Worm (Caenorhabditis elegans): ENCODE data around the gene nhr-253.

nhr-253 gene

ce11 chrV:349054-349453 lies 47.3 kb upstream of the nhr-253 start, which contains the start of gene atg-9 (continued):
- TF ChIP-seq zag-1 (tag; optimal IDR thresholded peaks at IDR 0.05), result no peak
- TF ChIP-seq nhr-237 (tag; optimal IDR thresholded peaks at IDR 0.05), result no peak
- peak; percentile 20 to 73 for TF ChIP-seq lsy-2 (tag; optimal IDR thresholded peaks at IDR 0.05)
- TF ChIP-seq nhr-25 (tag; optimal IDR thresholded peaks at IDR 0.05), result peak; percentile 84

- TF ChIP-seq alr-1 (tag; optimal IDR thresholded peaks at IDR 0.05) (no peak), mdl-1 (tag; optimal IDR thresholded peaks at IDR 0.05) (no peak), peb-1 (tag; optimal IDR thresholded peaks at IDR 0.05) (no peak), sma-3 (GFP tag; optimal IDR thresholded peaks at IDR 0.05) (no peak), nhr-129 (tag; optimal IDR thresholded peaks at IDR 0.05) (no peak), nhr-237 (tag; optimal IDR thresholded peaks at IDR 0.05) (no peak), zag-1 (tag; optimal IDR thresholded peaks at IDR 0.05) (no peak), lin-11 (tag; optimal IDR thresholded peaks at IDR 0.05) (no peak), blmp-1 (tag; optimal IDR thresholded peaks at IDR 0.05; ENCODE audit: insufficient read depth) (no peak), ztf-1 (GFP tag; conservative IDR thresholded peaks at IDR 0.05) (no peak), ztf-11 (tag; optimal IDR thresholded peaks at IDR 0.05) (no peak)
These were observed 45.6 kb upstream of the nhr-253 start for ce11 chrV:350822-351221.

- no peak for TF ChIP-seq ama-1 (optimal IDR thresholded peaks at IDR 0.05)
- no peak for TF ChIP-seq sem-4 (tag; optimal IDR thresholded peaks at IDR 0.05)
- no peak for TF ChIP-seq zag-1 (tag; optimal IDR thresholded peaks at IDR 0.05)
- TF ChIP-seq sma-9 (GFP tag; optimal IDR thresholded peaks at IDR 0.05), result no peak
- no peak for TF ChIP-seq sma-9 (tag; optimal IDR thresholded peaks at IDR 0.05)
- no peak for TF ChIP-seq ceh-16 (tag; optimal IDR thresholded peaks at IDR 0.05)
- TF ChIP-seq C34F6.9 (tag; optimal IDR thresholded peaks at IDR 0.05), result no peak
- no peak for TF ChIP-seq mab-5 (tag; optimal IDR thresholded peaks at IDR 0.05)
- TF ChIP-seq snpc-4 (tag; optimal IDR thresholded peaks at IDR 0.05), result no peak
- TF ChIP-seq lsy-2 (tag; optimal IDR thresholded peaks at IDR 0.05), result no peak
- no peak for TF ChIP-seq skn-1 (tag; optimal IDR thresholded peaks at IDR 0.05)
- no peak for TF ChIP-seq nhr-10 (tag; optimal IDR thresholded peaks at IDR 0.05)
- TF ChIP-seq crh-2 (tag; optimal IDR thresholded peaks at IDR 0.05), result no peak
- no peak for TF ChIP-seq Y55F3AM.14 (GFP tag; optimal IDR thresholded peaks at IDR 0.05)
- no peak for TF ChIP-seq nhr-23 (tag; optimal IDR thresholded peaks at IDR 0.05)
- TF ChIP-seq elt-3 (tag; optimal IDR thresholded peaks at IDR 0.05), result no peak
- TF ChIP-seq nhr-11 (tag; optimal IDR thresholded peaks at IDR 0.05), result no peak
- no peak for TF ChIP-seq nhr-6 (tag; optimal IDR thresholded peaks at IDR 0.05)
These were observed 44.6 kb upstream of the nhr-253 start for ce11 chrV:351787-352186.

- TF ChIP-seq Y55F3AM.14 (GFP tag; optimal IDR thresholded peaks at IDR 0.05) (no peak), alr-1 (tag; optimal IDR thresholded peaks at IDR 0.05) (no peak), elt-1 (tag; optimal IDR thresholded peaks at IDR 0.05) (no peak), mdl-1 (tag; optimal IDR thresholded peaks at IDR 0.05) (no peak), ztf-1 (GFP tag; conservative IDR thresholded peaks at IDR 0.05) (no peak), sma-3 (GFP tag; optimal IDR thresholded peaks at IDR 0.05) (no peak), unc-62 (GFP tag; optimal IDR thresholded peaks at IDR 0.05) (no peak), ztf-11 (tag; optimal IDR thresholded peaks at IDR 0.05) (no peak)
These were observed 39.3 kb upstream of the nhr-253 start for ce11 chrV:356959-357702.

ce11 chrV:358473-358872 lies 37.9 kb upstream of the nhr-253 start:
- TF ChIP-seq skn-1 (tag; optimal IDR thresholded peaks at IDR 0.05) (no peak), aly-2 (tag; optimal IDR thresholded peaks at IDR 0.05) (no peak), unc-39 (tag; optimal IDR thresholded peaks at IDR 0.05) (no peak), ztf-11 (tag; optimal IDR thresholded peaks at IDR 0.05) (no peak), gmeb-1 (tag; optimal IDR thresholded peaks at IDR 0.05) (no peak), zag-1 (tag; optimal IDR thresholded peaks at IDR 0.05) (no peak), nhr-21 (tag; optimal IDR thresholded peaks at IDR 0.05) (no peak), ama-1 (optimal IDR thresholded peaks at IDR 0.05) (no peak), ZK546.5 (tag; optimal IDR thresholded peaks at IDR 0.05) (no peak), fos-1 (tag; optimal IDR thresholded peaks at IDR 0.05) (no peak)
